Worm (Caenorhabditis elegans) whole organism, L2 larva: Measurements from ENCODE around the gene C35D10.6.

Experiments
- aly-2 ChIP-seq: fragments of 150-350 bp; optimal IDR thresholded peaks from 2 replicates; lab custom pipeline; 2014; ENCODE audit warnings: missing biosample characterization, missing genetic modification characterization
- dmd-4 ChIP-seq: sonication (generic microtip); optimal IDR thresholded peaks from 2 replicates; lab custom pipeline; 2017; ENCODE audit warnings: missing biosample characterization, missing genetic modification characterization
- elt-3 ChIP-seq: sonication (generic microtip); optimal IDR thresholded peaks from 2 replicates; lab custom pipeline; 2017; ENCODE audit warnings: missing biosample characterization, missing genetic modification characterization
- lin-11 ChIP-seq: fragments of 150-350 bp; sonication (generic microtip); optimal IDR thresholded peaks from 2 replicates; lab custom pipeline; 2014; ENCODE audit warnings: missing biosample characterization, missing genetic modification characterization, inconsistent platforms, mixed read lengths
- lin-13 ChIP-seq: fragments of 150-350 bp; optimal IDR thresholded peaks from 2 replicates; lab custom pipeline; 2014; ENCODE audit warnings: missing biosample characterization, missing genetic modification reagents, missing genetic modification characterization
- lin-39 ChIP-seq: fragments of 150-350 bp; optimal IDR thresholded peaks from 2 replicates; lab custom pipeline; 2014; ENCODE audit warnings: missing biosample characterization, missing genetic modification reagents, missing genetic modification characterization
- nhr-23 ChIP-seq: fragments of 150-350 bp; optimal IDR thresholded peaks from 2 replicates; lab custom pipeline; 2014; ENCODE audit warnings: missing biosample characterization, missing genetic modification reagents, missing genetic modification characterization
- nhr-237 ChIP-seq: fragments of 150-350 bp; optimal IDR thresholded peaks from 2 replicates; lab custom pipeline; 2014; ENCODE audit warnings: missing biosample characterization, missing genetic modification characterization
- skn-1 ChIP-seq: sonication (generic microtip); optimal IDR thresholded peaks from 2 replicates; lab custom pipeline; 2017; ENCODE audit warnings: missing biosample characterization, missing genetic modification characterization

DNA sequence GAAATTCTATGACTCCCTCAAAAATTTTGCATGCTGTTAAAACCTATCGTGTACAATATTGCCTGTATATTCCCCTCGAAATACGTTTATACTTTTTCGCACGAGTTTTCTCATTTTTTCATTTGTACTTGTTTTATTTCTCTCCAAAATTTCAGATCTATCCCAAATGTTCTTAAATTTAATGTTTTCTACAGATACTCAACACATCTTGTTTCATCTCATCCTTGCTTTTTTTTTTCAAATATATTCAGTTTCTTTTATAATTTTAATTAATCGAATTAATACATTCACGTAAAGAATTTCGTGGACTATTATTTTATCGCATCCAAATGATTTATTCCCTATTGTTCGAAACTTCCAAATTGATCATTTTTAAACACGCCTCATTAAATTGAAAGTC is 4.2 kb upstream of the C35D10.6 start, which contains the start of gene C35D10.8:
- no peak for TF ChIP-seq lin-39
- no peak for TF ChIP-seq lin-11 (tag; lab: Kevin White, UChicago)
- TF ChIP-seq nhr-237, result no peak
- no peak for TF ChIP-seq skn-1 (tag; lab: Kevin White, UChicago)
- TF ChIP-seq dmd-4 (tag; lab: Kevin White, UChicago), result no peak
- TF ChIP-seq elt-3 (tag; lab: Kevin White, UChicago), result no peak
- no peak for TF ChIP-seq lin-13
- no peak for TF ChIP-seq aly-2
- TF ChIP-seq nhr-23 (tag; lab: Kevin White, UChicago), result no peak
